Worm (Caenorhabditis elegans): ENCODE results near the gene R151.8.

- TF ChIP-seq W03F9.2 (tag; optimal IDR thresholded peaks at IDR 0.05) (no peak), him-1 (tag; optimal IDR thresholded peaks at IDR 0.05) (no peak)
Measured at ce11 chrIII:7238727-7239126, 9.1 kb upstream of the R151.8 start, which contains the start of gene pars-1.
